Comparison of ENCODE assay signal across 1 worm cellular context in genomic region chrIV:6839091-6839522, ce11.
A peak's percentile ranks its signal among the peaks of the same experiment; 100 is the strongest.
TF ChIP-seq lines count a peak whose summit lies in the region.

No protein-coding gene starts in this region.

TF ChIP-seq in whole organism, L1 larva, 84 proteins besides CTCF, POLR2A, EP300 and RAD21 (continued from another document):
- no peak for TF ChIP-seq fkh-4 (tag; optimal IDR thresholded peaks at IDR 0.05; lab: Kevin White, UChicago; ENCODE audit: borderline replicate concordance)
- peak; percentile 61 for TF ChIP-seq lin-39 (tag; optimal IDR thresholded peaks at IDR 0.05; lab: Kevin White, UChicago)
- peak; percentile 91 for TF ChIP-seq tbx-2 (tag; optimal IDR thresholded peaks at IDR 0.05; lab: Kevin White, UChicago)
- peak; percentile 36 to 52 (median 45) for TF ChIP-seq dpl-1 (GFP tag; optimal IDR thresholded peaks at IDR 0.05; lab: Kevin White, UChicago)
- TF ChIP-seq lir-3 (tag; optimal IDR thresholded peaks at IDR 0.05; lab: Kevin White, UChicago; ENCODE audit: poor library complexity), result peak; percentile 70
- TF ChIP-seq elt-3 (tag; optimal IDR thresholded peaks at IDR 0.05; lab: Kevin White, UChicago), result no peak
- TF ChIP-seq sox-4 (tag; optimal IDR thresholded peaks at IDR 0.05; lab: Kevin White, UChicago), result peak; percentile 18
- peak; percentile 58 for TF ChIP-seq aly-2 (tag; optimal IDR thresholded peaks at IDR 0.05; lab: Kevin White, UChicago)
- TF ChIP-seq vab-15 (tag; optimal IDR thresholded peaks at IDR 0.05; lab: Kevin White, UChicago), result no peak
- peak; percentile 89 for TF ChIP-seq nhr-47 (tag; optimal IDR thresholded peaks at IDR 0.05; lab: Kevin White, UChicago)
- TF ChIP-seq unc-30 (tag; optimal IDR thresholded peaks at IDR 0.05; lab: Kevin White, UChicago), result no peak
- no peak for TF ChIP-seq ceh-90 (tag; optimal IDR thresholded peaks at IDR 0.05; lab: Kevin White, UChicago)
- peak; percentile 44 to 67 for TF ChIP-seq egl-27 (tag; optimal IDR thresholded peaks at IDR 0.05; lab: Kevin White, UChicago)
- TF ChIP-seq lin-15B (tag; optimal IDR thresholded peaks at IDR 0.05; lab: Kevin White, UChicago), result no peak
- TF ChIP-seq grh-1 (GFP tag; IDR thresholded peaks at IDR 0.05; lab: Robert Waterston, UW), result no peak
- TF ChIP-seq jun-1 (tag; optimal IDR thresholded peaks at IDR 0.05; lab: Kevin White, UChicago), result peak; percentile 79
- TF ChIP-seq unc-98 (GFP tag; IDR thresholded peaks at IDR 0.05; lab: Robert Waterston, UW), result 0 out of 2 replicates have a peak, but pooled peaks have one; percentile 28
